Worm (Caenorhabditis elegans): Measurements from ENCODE around the gene his-37.

The his-37 gene

DNA sequence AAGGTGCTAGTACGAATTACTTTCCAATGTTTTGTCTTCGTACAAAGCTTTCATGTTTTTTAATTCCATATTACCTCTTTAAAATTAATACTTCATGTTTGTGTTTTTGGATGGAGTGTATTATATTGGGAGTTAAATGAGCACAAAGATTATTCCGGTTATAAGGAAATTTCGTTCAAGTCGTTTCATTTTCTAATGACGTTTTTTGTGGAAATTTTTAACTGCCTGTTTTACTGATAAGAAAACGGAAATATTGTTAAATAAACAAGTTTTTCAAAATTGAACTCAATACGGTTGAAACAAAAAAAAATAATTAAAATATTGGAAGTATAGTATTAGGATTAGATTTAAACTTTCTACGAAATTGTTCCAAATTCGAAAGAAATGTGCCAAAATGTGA, 19.6 kb upstream of the his-37 start:
- TF ChIP-seq nhr-237 (tag; optimal IDR thresholded peaks at IDR 0.05) (no peak), unc-120 (tag; optimal IDR thresholded peaks at IDR 0.05; ENCODE audit: poor library complexity, severe bottlenecking) (no peak), ztf-11 (tag; optimal IDR thresholded peaks at IDR 0.05) (no peak)

DNA sequence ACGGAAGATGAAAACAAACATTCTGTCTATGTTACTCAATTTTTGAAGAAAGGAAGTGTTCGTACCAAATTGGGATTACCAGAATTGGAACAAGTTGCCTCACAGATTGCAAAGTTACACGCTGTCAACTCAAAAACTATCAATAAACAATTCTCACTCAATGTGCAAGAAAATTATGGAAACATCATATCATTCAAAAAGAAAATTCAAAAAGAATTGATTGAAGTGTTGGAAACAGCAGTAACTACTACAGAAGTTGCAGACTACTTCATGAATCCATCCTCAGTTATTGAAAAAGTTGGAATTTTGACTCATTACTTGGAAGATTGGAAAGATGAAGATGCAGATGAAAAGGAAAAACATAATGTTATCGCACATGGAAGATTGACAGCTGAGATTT, 18.9 kb upstream of the his-37 start:
- no peak for TF ChIP-seq sptf-1 (tag; optimal IDR thresholded peaks at IDR 0.05)
- TF ChIP-seq mab-5 (tag; optimal IDR thresholded peaks at IDR 0.05) = no peak
- TF ChIP-seq lsy-2 (tag; optimal IDR thresholded peaks at IDR 0.05) = no peak
- TF ChIP-seq lin-32 (GFP tag; optimal IDR thresholded peaks at IDR 0.05) = no peak
- no peak for TF ChIP-seq nhr-2 (tag; optimal IDR thresholded peaks at IDR 0.05)
- no peak for TF ChIP-seq zip-8 (tag; optimal IDR thresholded peaks at IDR 0.05)
- no peak for TF ChIP-seq elt-3 (tag; optimal IDR thresholded peaks at IDR 0.05)
- TF ChIP-seq unc-120 (tag; optimal IDR thresholded peaks at IDR 0.05; ENCODE audit: poor library complexity, severe bottlenecking) = no peak
- TF ChIP-seq ces-1 (GFP tag; optimal IDR thresholded peaks at IDR 0.05) = no peak
- no peak for TF ChIP-seq nhr-237 (tag; optimal IDR thresholded peaks at IDR 0.05)
- TF ChIP-seq M03D4.4 (tag; optimal IDR thresholded peaks at IDR 0.05) = no peak
- no peak for TF ChIP-seq flh-1 (GFP tag; optimal IDR thresholded peaks at IDR 0.05)
- no peak for TF ChIP-seq mep-1 (tag; optimal IDR thresholded peaks at IDR 0.05)
- no peak for TF ChIP-seq cnd-1 (tag; optimal IDR thresholded peaks at IDR 0.05)

ce11 chrV:9531477-9531876, 15.4 kb upstream of the his-37 start, which contains the start of the genes C50F4.10 and pfk-1.2:
Gene C50F4.10 (minus strand): TSS chrV:9531577.
Gene pfk-1.2 (plus strand): TSS chrV:9531801.
- TF ChIP-seq lin-32 (GFP tag; optimal IDR thresholded peaks at IDR 0.05) (no peak), mls-2 (tag; optimal IDR thresholded peaks at IDR 0.05) (no peak), nhr-76 (tag; optimal IDR thresholded peaks at IDR 0.05) (no peak), hlh-1 (tag; optimal IDR thresholded peaks at IDR 0.05) (no peak), ham-2 (GFP tag; optimal IDR thresholded peaks at IDR 0.05) (no peak), nhr-237 (tag; optimal IDR thresholded peaks at IDR 0.05) (no peak), ces-1 (GFP tag; optimal IDR thresholded peaks at IDR 0.05) (no peak), M03D4.4 (tag; optimal IDR thresholded peaks at IDR 0.05) (no peak), ztf-11 (tag; optimal IDR thresholded peaks at IDR 0.05) (no peak), elt-3 (tag; optimal IDR thresholded peaks at IDR 0.05) (no peak), drap-1 (GFP tag; optimal IDR thresholded peaks at IDR 0.05) (no peak)

ce11 chrV:9534621-9535020, 12.3 kb upstream of the his-37 start, which contains the start of gene tag-329:
Gene tag-329 (plus strand): TSS chrV:9534921.
- TF ChIP-seq sptf-1 (tag; optimal IDR thresholded peaks at IDR 0.05) (no peak), M03D4.4 (tag; optimal IDR thresholded peaks at IDR 0.05) (no peak)

ce11 chrV:9536505-9536904, 10.4 kb upstream of the his-37 start, which contains the start of gene C50F4.4:
Gene C50F4.4 (plus strand): TSS chrV:9536771.
- TF ChIP-seq unc-120 (tag; optimal IDR thresholded peaks at IDR 0.05; ENCODE audit: poor library complexity, severe bottlenecking) (peak; percentile 34), nhr-76 (tag; optimal IDR thresholded peaks at IDR 0.05) (no peak)

DNA sequence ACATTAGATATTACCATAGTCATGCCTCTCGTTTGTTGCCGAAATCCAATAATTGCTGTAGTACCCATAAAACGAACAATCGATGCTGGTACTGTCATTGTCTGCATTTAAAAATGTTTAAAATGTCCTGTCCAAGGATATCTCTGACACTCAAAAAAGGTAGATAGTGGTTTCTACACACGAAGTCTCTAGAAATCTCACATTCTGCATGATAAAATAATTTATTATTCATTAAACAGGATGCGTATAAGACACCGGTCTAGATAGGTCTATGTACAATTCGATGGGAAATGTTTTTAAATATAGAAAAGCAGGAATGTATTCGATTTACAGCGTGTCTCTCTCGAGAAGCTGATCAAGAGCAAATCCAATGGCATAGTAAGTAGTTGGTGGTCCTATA, 7.3 kb upstream of the his-37 start, which contains the start of gene C50F4.12:
C50F4.12 (minus strand) TSS at position 101 of the 400 bp plus-strand sequence.
- TF ChIP-seq bed-3 (GFP tag; optimal IDR thresholded peaks at IDR 0.05) = no peak
- no peak for TF ChIP-seq sem-2 (GFP tag; optimal IDR thresholded peaks at IDR 0.05)
- TF ChIP-seq mep-1 (tag; optimal IDR thresholded peaks at IDR 0.05) = no peak
- no peak for TF ChIP-seq mab-5 (tag; optimal IDR thresholded peaks at IDR 0.05)

- TF ChIP-seq bed-3 (GFP tag; optimal IDR thresholded peaks at IDR 0.05) (no peak), elt-1 (tag; optimal IDR thresholded peaks at IDR 0.05; ENCODE audit: borderline replicate concordance, insufficient read depth) (no peak), mab-5 (tag; optimal IDR thresholded peaks at IDR 0.05) (no peak), ceh-39 (tag; optimal IDR thresholded peaks at IDR 0.05) (no peak), drap-1 (GFP tag; optimal IDR thresholded peaks at IDR 0.05) (no peak)
Measured at ce11 chrV:9541506-9541905, 5.4 kb upstream of the his-37 start, which contains the start of gene C50F4.16. Gene C50F4.16 (minus strand): TSS chrV:9541606.

- TF ChIP-seq ceh-39 (tag; optimal IDR thresholded peaks at IDR 0.05) (peak; percentile 29), unc-62 (GFP tag; optimal IDR thresholded peaks at IDR 0.05) (peak; percentile 23), nhr-2 (tag; optimal IDR thresholded peaks at IDR 0.05) (no peak), drap-1 (GFP tag; optimal IDR thresholded peaks at IDR 0.05) (no peak), lin-13 (tag; optimal IDR thresholded peaks at IDR 0.05) (peak; percentile 71), M03D4.4 (tag; optimal IDR thresholded peaks at IDR 0.05) (peak; percentile 54), mab-5 (tag; optimal IDR thresholded peaks at IDR 0.05) (no peak), unc-120 (tag; optimal IDR thresholded peaks at IDR 0.05; ENCODE audit: poor library complexity, severe bottlenecking) (no peak), zip-8 (tag; optimal IDR thresholded peaks at IDR 0.05) (no peak), flh-1 (GFP tag; optimal IDR thresholded peaks at IDR 0.05) (no peak), ceh-83 (GFP tag; optimal IDR thresholded peaks at IDR 0.05) (no peak), lin-32 (GFP tag; optimal IDR thresholded peaks at IDR 0.05) (no peak), tbx-8 (GFP tag; optimal IDR thresholded peaks at IDR 0.05) (no peak), nhr-12 (tag; optimal IDR thresholded peaks at IDR 0.05) (no peak), ham-2 (GFP tag; optimal IDR thresholded peaks at IDR 0.05) (no peak), cnd-1 (tag; optimal IDR thresholded peaks at IDR 0.05) (peak; percentile 12), pha-4 (tag; optimal IDR thresholded peaks at IDR 0.05) (peak; percentile 57), mep-1 (tag; optimal IDR thresholded peaks at IDR 0.05) (peak; percentile 83), bed-3 (GFP tag; optimal IDR thresholded peaks at IDR 0.05) (no peak), sptf-1 (tag; optimal IDR thresholded peaks at IDR 0.05) (peak; percentile 70), mls-2 (tag; optimal IDR thresholded peaks at IDR 0.05) (peak; percentile 35), elt-3 (tag; optimal IDR thresholded peaks at IDR 0.05) (no peak), ztf-11 (tag; optimal IDR thresholded peaks at IDR 0.05) (no peak), sem-2 (GFP tag; optimal IDR thresholded peaks at IDR 0.05) (no peak), hlh-1 (tag; optimal IDR thresholded peaks at IDR 0.05) (peak; percentile 44), nhr-76 (tag; optimal IDR thresholded peaks at IDR 0.05) (no peak)
Measured at ce11 chrV:9544176-9544632, 2.7 kb upstream of the his-37 start, which contains the start of gene mdf-1. Gene mdf-1 (minus strand): TSS chrV:9544226.
